Worm (Caenorhabditis elegans): ENCODE results near the gene ZC239.16.

DNA sequence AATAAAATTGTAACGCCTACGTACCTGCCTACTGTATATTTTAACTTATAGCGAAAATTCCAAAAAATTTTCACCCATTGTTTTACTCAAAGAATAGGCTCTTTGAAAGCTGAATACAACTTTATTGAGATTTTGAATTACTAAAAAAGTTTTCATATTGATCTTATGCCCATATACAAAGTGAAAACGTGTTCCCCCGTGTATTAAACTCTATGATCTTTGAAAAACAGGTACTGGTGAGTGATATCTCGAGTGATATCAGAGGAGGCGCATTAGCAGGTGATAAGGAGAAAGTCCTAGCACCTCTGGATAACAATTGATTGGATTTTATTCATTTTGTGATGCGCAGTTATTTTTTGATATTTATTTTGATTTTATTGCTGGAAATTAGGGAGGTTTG, 15.1 kb upstream of the ZC239.16 start, which contains the start of gene C17F4.3:
- TF ChIP-seq egl-27 (tag; optimal IDR thresholded peaks at IDR 0.05) = no peak
- no peak for TF ChIP-seq sma-9 (GFP tag; optimal IDR thresholded peaks at IDR 0.05)
- no peak for TF ChIP-seq sma-9 (tag; optimal IDR thresholded peaks at IDR 0.05)
- TF ChIP-seq nhr-77 (tag; optimal IDR thresholded peaks at IDR 0.05) = no peak
- TF ChIP-seq ceh-82 (tag; optimal IDR thresholded peaks at IDR 0.05) = no peak
- TF ChIP-seq aly-2 (tag; optimal IDR thresholded peaks at IDR 0.05) = no peak
- TF ChIP-seq nhr-11 (tag; optimal IDR thresholded peaks at IDR 0.05) = no peak
- no peak for TF ChIP-seq blmp-1 (tag; optimal IDR thresholded peaks at IDR 0.05; ENCODE audit: insufficient read depth)
- no peak for TF ChIP-seq ztf-11 (tag; optimal IDR thresholded peaks at IDR 0.05)
- TF ChIP-seq nhr-237 (tag; optimal IDR thresholded peaks at IDR 0.05) = no peak
- no peak for TF ChIP-seq nhr-12 (tag; optimal IDR thresholded peaks at IDR 0.05)
- TF ChIP-seq elt-3 (tag; optimal IDR thresholded peaks at IDR 0.05) = no peak

All from whole organism, L2 larva.